Worm (Caenorhabditis elegans) whole organism, mixed stage, embryonic: Measurements from ENCODE around the gene Y9C9A.8.

Experiments
- blmp-1 ChIP-seq: fragments of 150-350 bp; optimal IDR thresholded peaks from 2 replicates; lab custom pipeline; 2014; ENCODE audit warnings: missing biosample characterization, missing genetic modification characterization
- ceh-39 ChIP-seq: fragments of 150-350 bp; optimal IDR thresholded peaks from 2 replicates; lab custom pipeline; 2014; ENCODE audit warnings: missing biosample characterization, missing genetic modification characterization
- ceh-43 ChIP-seq: fragments of 200-800 bp; sonication (Bioruptor generic); optimal IDR thresholded peaks from 2 replicates; lab custom pipeline; 2018; ENCODE audit warnings: mild to moderate bottlenecking, missing genetic modification characterization, moderate library complexity, missing compliant biosample characterization
- ces-1 ChIP-seq: fragments of 150-350 bp; optimal IDR thresholded peaks from 2 replicates; lab custom pipeline; 2014; ENCODE audit warnings: missing biosample characterization, missing genetic modification reagents, missing genetic modification characterization
- lin-13 ChIP-seq: fragments of 150-350 bp; optimal IDR thresholded peaks from 2 replicates; lab custom pipeline; 2014; ENCODE audit warnings: missing biosample characterization, missing genetic modification characterization
- lsy-2 ChIP-seq: fragments of 150-350 bp; optimal IDR thresholded peaks from 2 replicates; lab custom pipeline; 2014; ENCODE audit warnings: missing biosample characterization, missing genetic modification characterization
- nhr-12 ChIP-seq: fragments of 150-350 bp; optimal IDR thresholded peaks from 2 replicates; lab custom pipeline; 2014; ENCODE audit warnings: missing biosample characterization, missing genetic modification characterization
- snpc-4 ChIP-seq: fragments of 150-350 bp; optimal IDR thresholded peaks from 2 replicates; lab custom pipeline; 2014; ENCODE audit warnings: missing biosample characterization, missing genetic modification characterization
- unc-62 ChIP-seq: fragments of 150-350 bp; optimal IDR thresholded peaks from 2 replicates; lab custom pipeline; 2014; ENCODE audit warnings: missing biosample characterization, missing genetic modification reagents, missing genetic modification characterization
- ztf-11 ChIP-seq: fragments of 150-350 bp; optimal IDR thresholded peaks from 2 replicates; lab custom pipeline; 2014; ENCODE audit warnings: missing biosample characterization, missing genetic modification characterization

DNA sequence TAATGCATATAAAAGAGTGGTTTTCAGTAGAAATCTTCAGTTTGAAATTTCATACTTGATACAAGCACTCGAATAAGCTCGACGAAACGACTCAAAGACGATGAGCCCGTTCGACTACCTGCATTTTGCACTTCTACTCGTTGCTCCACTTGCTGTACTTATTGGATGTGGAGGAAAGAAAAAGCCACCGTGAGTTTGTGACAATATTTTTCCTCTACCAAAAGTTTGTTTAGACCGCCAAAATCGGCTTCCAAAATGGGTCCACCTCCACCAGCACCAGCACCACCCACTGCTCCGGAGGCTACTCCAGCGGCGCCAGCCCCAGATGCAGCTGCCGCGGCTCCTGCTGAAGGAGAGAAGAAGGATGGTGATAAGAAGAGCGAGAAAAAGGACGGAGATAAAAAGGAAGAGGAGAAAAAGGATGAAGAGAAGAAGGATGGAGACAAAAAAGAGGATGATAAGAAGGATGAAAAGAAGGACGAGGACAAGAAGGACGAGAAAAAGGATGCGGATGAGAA, 47.1 kb downstream of the Y9C9A.8 start, which contains the start of gene E03H12.5:
- TF ChIP-seq ceh-43 (no peak), lsy-2 (tag; lab: Kevin White, UChicago) (no peak), snpc-4 (tag; lab: Kevin White, UChicago) (no peak), unc-62 (GFP tag; lab: Kevin White, UChicago) (no peak), ceh-39 (tag; lab: Kevin White, UChicago) (no peak), blmp-1 (no peak), ces-1 (GFP tag; lab: Kevin White, UChicago) (no peak), lin-13 (tag; lab: Kevin White, UChicago) (no peak), ztf-11 (tag; lab: Kevin White, UChicago) (no peak), nhr-12 (tag; lab: Kevin White, UChicago) (no peak)
